Fruit fly (Drosophila melanogaster) whole organism, embryonic: ENCODE measurements around the gene Obp99b.

ENCODE experiments used
- Atf-2 ChIP-seq: fragments of 200-800 bp; sonication (Bioruptor generic); optimal IDR thresholded peaks from 2 replicates; lab custom pipeline; 2016; ENCODE audit warnings: missing biosample characterization, missing genetic modification characterization
- CG10321 ChIP-seq: fragments of 200-800 bp; sonication (Bioruptor generic); IDR thresholded peaks from 2 replicates; pipeline ENCODE4 v1.3.6; 2022; ENCODE audit warnings: missing biosample characterization, missing genetic modification characterization
- CG10462 ChIP-seq: fragments of 200-800 bp; sonication (Bioruptor generic); optimal IDR thresholded peaks from 2 replicates; lab custom pipeline; 2016; ENCODE audit warnings: missing biosample characterization, missing genetic modification characterization
- CG10543 ChIP-seq: fragments of 200-800 bp; sonication (Bioruptor generic); optimal IDR thresholded peaks from 3 replicates; lab custom pipeline; 2017; ENCODE audit warnings: missing biosample characterization, mild to moderate bottlenecking, missing genetic modification characterization, moderate library complexity
- CG10565 ChIP-seq: fragments of 200-800 bp; sonication (Bioruptor generic); optimal IDR thresholded peaks from 3 replicates; lab custom pipeline; 2016; ENCODE audit warnings: missing biosample characterization, mild to moderate bottlenecking, missing genetic modification characterization
- CG11247 ChIP-seq: fragments of 200-800 bp; sonication (Bioruptor generic); IDR thresholded peaks from 2 replicates; pipeline ENCODE4 v1.3.6; 2022; ENCODE audit warnings: missing biosample characterization, missing genetic modification characterization
- CG12391 ChIP-seq: fragments of 200-800 bp; sonication (Bioruptor generic); optimal IDR thresholded peaks from 3 replicates; lab custom pipeline; 2018; ENCODE audit warnings: missing biosample characterization, mild to moderate bottlenecking, missing genetic modification characterization, moderate library complexity
- CG14441 ChIP-seq: fragments of 200-800 bp; sonication (Bioruptor generic); IDR thresholded peaks from 2 replicates; pipeline ENCODE4 v1.3.6; 2022; ENCODE audit warnings: missing biosample characterization, missing genetic modification characterization
- CG1529 ChIP-seq: fragments of 200-800 bp; sonication (Bioruptor generic); optimal IDR thresholded peaks from 3 replicates; lab custom pipeline; 2018; ENCODE audit warnings: missing biosample characterization, missing genetic modification characterization
- CG1602 ChIP-seq: fragments of 200-800 bp; sonication (Bioruptor generic); optimal IDR thresholded peaks from 3 replicates; lab custom pipeline; 2016; ENCODE audit warnings: missing biosample characterization, missing genetic modification characterization
- CG1603 ChIP-seq: fragments of 200-800 bp; sonication (Bioruptor generic); optimal IDR thresholded peaks from 2 replicates; lab custom pipeline; 2019; ENCODE audit warnings: missing biosample characterization, mild to moderate bottlenecking, missing genetic modification characterization, moderate library complexity
- CG2678 ChIP-seq: fragments of 200-800 bp; sonication (Bioruptor generic); optimal IDR thresholded peaks from 3 replicates; lab custom pipeline; 2019; ENCODE audit warnings: missing biosample characterization, mild to moderate bottlenecking, missing genetic modification characterization, moderate library complexity
- CG32767 ChIP-seq: fragments of 200-800 bp; sonication (Bioruptor generic); IDR thresholded peaks from 2 replicates; pipeline ENCODE4 v1.3.6; 2022; ENCODE audit warnings: missing biosample characterization, missing genetic modification characterization
- CG3726 ChIP-seq: fragments of 200-800 bp; sonication (Bioruptor generic); IDR thresholded peaks from 3 replicates; pipeline ENCODE4, ENCODE4 v1.3.6; 2022; ENCODE audit warnings: missing biosample characterization, missing genetic modification characterization
- CG42726 ChIP-seq: fragments of 200-800 bp; sonication (Bioruptor generic); IDR thresholded peaks from 2 replicates; pipeline ENCODE4 v1.3.6; 2022; ENCODE audit warnings: missing biosample characterization, missing genetic modification characterization; ENCODE audit not compliant: partially characterized antibody
- CG4328 ChIP-seq: fragments of 200-800 bp; sonication (Bioruptor generic); optimal IDR thresholded peaks from 3 replicates; lab custom pipeline; 2017; ENCODE audit warnings: missing biosample characterization, missing genetic modification reagents, missing genetic modification characterization
- CG43689 ChIP-seq: fragments of 200-800 bp; sonication (Bioruptor generic); IDR thresholded peaks from 2 replicates; pipeline ENCODE4 v1.3.6; 2022; ENCODE audit warnings: missing biosample characterization, missing genetic modification characterization
- CG5180 ChIP-seq: fragments of 200-800 bp; sonication (Bioruptor generic); optimal IDR thresholded peaks from 3 replicates; lab custom pipeline; 2017; ENCODE audit warnings: missing biosample characterization, missing genetic modification characterization, mild to moderate bottlenecking, moderate library complexity, missing genetic modification reagents
- CG6272 ChIP-seq: fragments of 200-800 bp; sonication (Bioruptor generic); IDR thresholded peaks from 2 replicates; pipeline ENCODE4 v1.3.6; 2022; ENCODE audit warnings: missing biosample characterization, missing genetic modification characterization
- CG8359 ChIP-seq: fragments of 200-800 bp; sonication (Bioruptor generic); optimal IDR thresholded peaks from 2 replicates; lab custom pipeline; 2017; ENCODE audit warnings: missing biosample characterization, mild to moderate bottlenecking, missing genetic modification characterization, borderline replicate concordance
- CG9797 ChIP-seq: fragments of 200-800 bp; sonication (Bioruptor generic); optimal IDR thresholded peaks from 3 replicates; lab custom pipeline; 2018; ENCODE audit warnings: missing biosample characterization, mild to moderate bottlenecking, missing genetic modification characterization
- Chrac-16 ChIP-seq: fragments of 200-800 bp; sonication (Bioruptor generic); optimal IDR thresholded peaks from 3 replicates; lab custom pipeline; 2016; ENCODE audit warnings: missing biosample characterization, missing genetic modification characterization
- Doc3 ChIP-seq: fragments of 200-800 bp; sonication (Bioruptor generic); IDR thresholded peaks from 3 replicates; pipeline ENCODE4 v1.3.6; 2022; ENCODE audit warnings: missing biosample characterization, missing genetic modification characterization; ENCODE audit not compliant: partially characterized antibody
- E2f1 ChIP-seq: fragments of 200-800 bp; sonication (Bioruptor generic); IDR thresholded peaks from 2 replicates; pipeline ENCODE4 v1.3.6; 2022; ENCODE audit warnings: missing biosample characterization, missing genetic modification characterization
- Hr39 ChIP-seq: fragments of >200 bp; optimal IDR thresholded peaks from 2 replicates; lab custom pipeline; 2017
- Lhr ChIP-seq: fragments of 200-800 bp; sonication (Bioruptor generic); optimal IDR thresholded peaks from 3 replicates; lab custom pipeline; 2017; ENCODE audit warnings: mild to moderate bottlenecking, missing biosample characterization, missing genetic modification reagents, missing genetic modification characterization
- Lpt ChIP-seq: fragments of >200 bp; optimal IDR thresholded peaks from 2 replicates; lab custom pipeline; 2018; ENCODE audit warnings: missing biosample characterization, missing genetic modification characterization
- Optix ChIP-seq: fragments of 200-800 bp; sonication (Bioruptor generic); IDR thresholded peaks from 3 replicates; pipeline ENCODE4 v1.3.6; 2022; ENCODE audit warnings: missing biosample characterization, missing genetic modification characterization
- Pdp1 ChIP-seq, 2 experiments: fragments of 200-800 bp; sonication (Bioruptor generic); optimal IDR thresholded peaks; 3 replicates each; lab custom pipeline; 2016; ENCODE audit warnings: missing biosample characterization in 2 of 2, missing genetic modification characterization in 2 of 2, mild to moderate bottlenecking in 1 of 2, moderate library complexity in 1 of 2
- Stat92E ChIP-seq, 3 experiments: fragments of >200 bp in 2 of 3; fragments of 200-800 bp in 1 of 3; sonication (Bioruptor generic) in 1 of 3; optimal IDR thresholded peaks; 2 replicates each; lab custom pipeline; 2017 to 2019; ENCODE audit warnings: missing biosample characterization in 3 of 3, missing genetic modification characterization in 3 of 3, mild to moderate bottlenecking in 1 of 3, moderate library complexity in 1 of 3
- Trl ChIP-seq, 3 experiments: fragments of >200 bp in 2 of 3; fragments of 200-800 bp in 1 of 3; sonication (Bioruptor generic) in 1 of 3; optimal IDR thresholded peaks; 2 replicates in 1 of 3; 3 replicates in 2 of 3; lab custom pipeline; 2016 to 2017; ENCODE audit warnings: missing biosample characterization in 1 of 3, missing genetic modification characterization in 1 of 3
- amos ChIP-seq: fragments of 200-800 bp; sonication (Bioruptor generic); IDR thresholded peaks from 2 replicates; pipeline ENCODE4 v1.3.6; 2022; ENCODE audit warnings: missing biosample characterization, missing genetic modification characterization; ENCODE audit not compliant: partially characterized antibody
- ash1 ChIP-seq: fragments of 200-800 bp; sonication (Bioruptor generic); optimal IDR thresholded peaks from 2 replicates; lab custom pipeline; 2018; ENCODE audit warnings: missing biosample characterization, mild to moderate bottlenecking, missing genetic modification characterization
- cas ChIP-seq: fragments of 200-800 bp; sonication (Bioruptor generic); IDR thresholded peaks from 2 replicates; pipeline ENCODE4 v1.3.6; 2022; ENCODE audit warnings: missing biosample characterization, missing genetic modification characterization
- ems ChIP-seq: fragments of 200-800 bp; sonication (Bioruptor generic); optimal IDR thresholded peaks from 3 replicates; lab custom pipeline; 2016; ENCODE audit warnings: missing biosample characterization, missing genetic modification characterization
- fd102C ChIP-seq: fragments of 200-800 bp; sonication (Bioruptor generic); optimal IDR thresholded peaks from 2 replicates; lab custom pipeline; 2018; ENCODE audit warnings: missing biosample characterization, mild to moderate bottlenecking, missing genetic modification characterization, moderate library complexity
- fd64A ChIP-seq: fragments of 200-800 bp; sonication (Bioruptor generic); optimal IDR thresholded peaks from 3 replicates; lab custom pipeline; 2018; ENCODE audit warnings: missing biosample characterization, mild to moderate bottlenecking, missing genetic modification characterization
- gcm2 ChIP-seq: fragments of 200-800 bp; sonication (Bioruptor generic); optimal IDR thresholded peaks from 2 replicates; lab custom pipeline; 2016; ENCODE audit warnings: missing biosample characterization, missing genetic modification characterization
- ind ChIP-seq: fragments of 200-800 bp; sonication (Bioruptor generic); optimal IDR thresholded peaks from 3 replicates; lab custom pipeline; 2016; ENCODE audit warnings: missing biosample characterization, missing genetic modification characterization
- maf-S ChIP-seq: fragments of 200-800 bp; sonication (Bioruptor generic); optimal IDR thresholded peaks from 2 replicates; lab custom pipeline; 2016; ENCODE audit warnings: missing biosample characterization, missing genetic modification characterization
- oc ChIP-seq: fragments of 200-800 bp; sonication (Bioruptor generic); optimal IDR thresholded peaks from 2 replicates; lab custom pipeline; 2018; ENCODE audit warnings: missing biosample characterization, mild to moderate bottlenecking, missing genetic modification characterization, moderate library complexity
- otp ChIP-seq: fragments of 200-800 bp; sonication (Bioruptor generic); IDR thresholded peaks from 3 replicates; pipeline ENCODE4, ENCODE4 v1.3.6; 2022; ENCODE audit warnings: missing biosample characterization, missing genetic modification characterization
- psq ChIP-seq: fragments of 200-800 bp; sonication (Bioruptor generic); optimal IDR thresholded peaks from 2 replicates; lab custom pipeline; 2017; ENCODE audit warnings: missing biosample characterization, missing genetic modification characterization
- sd ChIP-seq: fragments of 200-800 bp; sonication (Bioruptor generic); optimal IDR thresholded peaks from 3 replicates; lab custom pipeline; 2018; ENCODE audit warnings: missing biosample characterization, mild to moderate bottlenecking, missing genetic modification characterization, moderate library complexity
- seq ChIP-seq: fragments of 200-800 bp; sonication (Bioruptor generic); IDR thresholded peaks from 2 replicates; pipeline ENCODE4 v1.3.6; 2022; ENCODE audit warnings: missing biosample characterization, missing genetic modification characterization
- sisA ChIP-seq: fragments of 200-800 bp; sonication (Bioruptor generic); IDR thresholded peaks from 2 replicates; pipeline ENCODE4 v1.3.6; 2022; ENCODE audit warnings: missing biosample characterization, missing genetic modification characterization
- slou ChIP-seq: fragments of 200-800 bp; sonication (Bioruptor generic); optimal IDR thresholded peaks from 3 replicates; lab custom pipeline; 2016; ENCODE audit warnings: missing biosample characterization, missing genetic modification characterization
- trh ChIP-seq: fragments of 200-800 bp; sonication (Bioruptor generic); optimal IDR thresholded peaks from 2 replicates; lab custom pipeline; 2016; ENCODE audit warnings: missing biosample characterization, missing genetic modification characterization
- usp ChIP-seq: fragments of >200 bp; optimal IDR thresholded peaks from 2 replicates; lab custom pipeline; 2017; ENCODE audit warnings: missing biosample characterization, missing genetic modification characterization
- wdn ChIP-seq: fragments of 200-800 bp; sonication (Bioruptor generic); IDR thresholded peaks from 2 replicates; pipeline ENCODE4 v1.3.6; 2022; ENCODE audit warnings: missing biosample characterization, missing genetic modification characterization
- z ChIP-seq: fragments of 200-800 bp; sonication (Bioruptor generic); IDR thresholded peaks from 3 replicates; pipeline ENCODE4 v1.3.6; 2022; ENCODE audit warnings: missing biosample characterization, missing genetic modification characterization

The Obp99b gene

DNA sequence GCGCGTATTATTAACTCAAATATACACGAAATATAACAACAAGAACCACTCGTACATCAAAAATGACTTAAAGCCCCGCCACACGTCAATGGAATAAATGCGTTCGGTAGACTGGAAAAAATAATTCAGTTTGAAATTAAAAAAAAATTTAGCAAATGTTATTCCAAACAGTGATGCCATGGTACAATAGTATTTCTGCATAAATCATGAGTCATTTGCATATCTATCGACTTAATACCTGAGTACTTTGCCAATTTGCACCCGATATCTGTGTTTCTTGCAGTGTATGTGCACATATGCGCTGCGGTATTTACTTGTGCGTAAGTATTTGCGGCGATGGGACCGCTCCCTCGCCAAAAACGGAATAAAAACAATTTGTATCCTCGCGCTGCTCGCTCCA is 46.5 kb upstream of the Obp99b start (continued):
- no peak for TF ChIP-seq sd (tag; lab: Kevin White, UChicago)
- no peak for TF ChIP-seq CG3726
- no peak for TF ChIP-seq ash1 (GFP tag; lab: Kevin White, UChicago)
- no peak for TF ChIP-seq CG6272 (GFP tag; lab: Robert Waterston, UW)
- no peak for TF ChIP-seq slou
- TF ChIP-seq CG11247 (GFP tag; lab: Robert Waterston, UW) = 0 out of 2 replicates have a peak, but pooled peaks have one; percentile 30
- TF ChIP-seq seq (GFP tag; lab: Robert Waterston, UW) = no peak
- TF ChIP-seq usp (GFP tag; lab: Kevin White, UChicago) = no peak
- TF ChIP-seq CG42726 (GFP tag; lab: Robert Waterston, UW) = no peak
- no peak for TF ChIP-seq ems (GFP tag; lab: Kevin White, UChicago)
- TF ChIP-seq Atf-2 (GFP tag; lab: Kevin White, UChicago) = no peak
- no peak for TF ChIP-seq CG10543 (GFP tag; lab: Kevin White, UChicago)
- TF ChIP-seq Hr39 (lab: Kevin White, UChicago) = no peak
- no peak for TF ChIP-seq CG10462 (GFP tag; lab: Kevin White, UChicago)
- TF ChIP-seq CG2678 (tag; lab: Kevin White, UChicago) = peak; percentile 25
- no peak for TF ChIP-seq CG1602
- TF ChIP-seq CG5180 (GFP tag; lab: Kevin White, UChicago) = no peak
- TF ChIP-seq Stat92E (GFP tag; optimal IDR thresholded peaks at IDR 0.05; lab: Kevin White, UChicago) = no peak
- TF ChIP-seq E2f1 = peak; percentile 25; the same call in 1 of the 2 replicates
- TF ChIP-seq CG12391 (tag; lab: Kevin White, UChicago) = peak; percentile 13
- TF ChIP-seq gcm2 (GFP tag; lab: Kevin White, UChicago) = no peak
- TF ChIP-seq sisA (GFP tag; lab: Robert Waterston, UW) = peak; percentile 31; the same call in 1 of the 2 replicates
- no peak; the same call in 2 of the 3 replicates for TF ChIP-seq otp (GFP tag; lab: Robert Waterston, UW)
- TF ChIP-seq Doc3 (GFP tag; lab: Robert Waterston, UW) = no peak
- peak; percentile 26 for TF ChIP-seq Chrac-16 (GFP tag; lab: Kevin White, UChicago)
- no peak for TF ChIP-seq fd102C
- TF ChIP-seq CG9797 (GFP tag; lab: Kevin White, UChicago) = no peak
- no peak for TF ChIP-seq maf-S (GFP tag; lab: Kevin White, UChicago)
- TF ChIP-seq wdn = no peak
- no peak for TF ChIP-seq CG10321
- no peak for TF ChIP-seq z (GFP tag; lab: Robert Waterston, UW)
- TF ChIP-seq psq (GFP tag; lab: Kevin White, UChicago) = no peak
- TF ChIP-seq Optix (GFP tag; lab: Robert Waterston, UW) = no peak
- TF ChIP-seq CG1603 (tag; lab: Kevin White, UChicago) = peak; percentile 55
- no peak for TF ChIP-seq amos (GFP tag; lab: Robert Waterston, UW)
- no peak for TF ChIP-seq CG1529
- no peak for TF ChIP-seq CG4328 (GFP tag; lab: Kevin White, UChicago)
- TF ChIP-seq CG32767 = no peak
- no peak for TF ChIP-seq Lpt (GFP tag; lab: Kevin White, UChicago)
- TF ChIP-seq Lhr = no peak
- TF ChIP-seq CG10565 = no peak
- TF ChIP-seq fd64A (GFP tag; lab: Kevin White, UChicago) = no peak
- TF ChIP-seq CG8359 (GFP tag; lab: Kevin White, UChicago) = no peak
- TF ChIP-seq Trl (optimal IDR thresholded peaks at IDR 0.05; lab: Kevin White, UChicago) = no peak
- no peak for TF ChIP-seq Trl (GFP tag; optimal IDR thresholded peaks at IDR 0.05; lab: Kevin White, UChicago)
- TF ChIP-seq Pdp1 (GFP tag; optimal IDR thresholded peaks at IDR 0.05; lab: Kevin White, UChicago) = peak; percentile 7 to 8
- TF ChIP-seq oc (tag; lab: Kevin White, UChicago) = no peak
- TF ChIP-seq ind (GFP tag; lab: Kevin White, UChicago) = peak; percentile 51
- no peak for TF ChIP-seq cas (GFP tag; lab: Robert Waterston, UW)
- TF ChIP-seq CG43689 = 0 out of 2 replicates have a peak, but pooled peaks have one; percentile 18
- 0 out of 2 replicates have a peak, but pooled peaks have one; percentile 21 for TF ChIP-seq CG14441
- TF ChIP-seq trh (GFP tag; lab: Kevin White, UChicago) = no peak
